Fruit fly (Drosophila melanogaster) whole organism, embryonic: ENCODE results near the gene CG43407.
A peak's percentile ranks its signal among the peaks of the same experiment; 100 is the strongest.

Source experiments
- ATbp ChIP-seq: fragments of 200-800 bp; sonication (Bioruptor generic); optimal IDR thresholded peaks from 2 replicates; lab custom pipeline; 2017; ENCODE audit warnings: missing biosample characterization, mild to moderate bottlenecking, missing genetic modification characterization, missing genetic modification reagents
- Aef1 ChIP-seq: fragments of 200-800 bp; sonication (Bioruptor generic); IDR thresholded peaks from 3 replicates; pipeline ENCODE4 v1.3.6; 2022; ENCODE audit warnings: missing biosample characterization, missing genetic modification characterization
- Asciz ChIP-seq: fragments of 200-800 bp; sonication (Bioruptor generic); optimal IDR thresholded peaks from 2 replicates; lab custom pipeline; 2017; ENCODE audit warnings: missing biosample characterization, mild to moderate bottlenecking, missing genetic modification characterization, missing genetic modification reagents
- CG10462 ChIP-seq: fragments of 200-800 bp; sonication (Bioruptor generic); optimal IDR thresholded peaks from 2 replicates; lab custom pipeline; 2016; ENCODE audit warnings: missing biosample characterization, missing genetic modification characterization
- CG10979 ChIP-seq: fragments of 200-800 bp; sonication (Bioruptor generic); optimal IDR thresholded peaks from 2 replicates; lab custom pipeline; 2018; ENCODE audit warnings: missing biosample characterization, mild to moderate bottlenecking, missing genetic modification characterization, moderate library complexity
- CG11085 ChIP-seq: fragments of 200-800 bp; sonication (Bioruptor generic); IDR thresholded peaks from 2 replicates; pipeline ENCODE4 v1.3.6; 2022; ENCODE audit warnings: missing biosample characterization, missing genetic modification characterization
- CG11456 ChIP-seq: fragments of 200-800 bp; sonication (Bioruptor generic); IDR thresholded peaks from 3 replicates; pipeline ENCODE4 v1.3.6; 2022; ENCODE audit warnings: missing biosample characterization, missing genetic modification characterization
- CG11504 ChIP-seq: fragments of 200-800 bp; sonication (Bioruptor generic); optimal IDR thresholded peaks from 3 replicates; lab custom pipeline; 2019; ENCODE audit warnings: missing biosample characterization, mild to moderate bottlenecking, missing genetic modification characterization, moderate library complexity
- CG12299 ChIP-seq: fragments of 200-800 bp; sonication (Bioruptor generic); optimal IDR thresholded peaks from 2 replicates; lab custom pipeline; 2018; ENCODE audit warnings: missing biosample characterization, mild to moderate bottlenecking, missing genetic modification characterization
- CG12391 ChIP-seq: fragments of 200-800 bp; sonication (Bioruptor generic); optimal IDR thresholded peaks from 3 replicates; lab custom pipeline; 2018; ENCODE audit warnings: missing biosample characterization, mild to moderate bottlenecking, missing genetic modification characterization, moderate library complexity
- CG13624 ChIP-seq: fragments of 200-800 bp; sonication (Bioruptor generic); optimal IDR thresholded peaks from 2 replicates; lab custom pipeline; 2016; ENCODE audit warnings: missing biosample characterization, missing genetic modification characterization
- CG15073 ChIP-seq: fragments of 200-800 bp; sonication (Bioruptor generic); optimal IDR thresholded peaks from 2 replicates; lab custom pipeline; 2016; ENCODE audit warnings: missing biosample characterization, missing genetic modification characterization
- CG15269 ChIP-seq: fragments of 200-800 bp; sonication (Bioruptor generic); optimal IDR thresholded peaks from 2 replicates; lab custom pipeline; 2018; ENCODE audit warnings: missing biosample characterization, mild to moderate bottlenecking, missing genetic modification characterization, moderate library complexity
- CG18476 ChIP-seq: fragments of 200-800 bp; sonication (Bioruptor generic); optimal IDR thresholded peaks from 2 replicates; lab custom pipeline; 2016; ENCODE audit warnings: missing biosample characterization, mild to moderate bottlenecking, missing genetic modification characterization
- CG18764 ChIP-seq: fragments of 200-800 bp; sonication (Bioruptor generic); optimal IDR thresholded peaks from 3 replicates; lab custom pipeline; 2016; ENCODE audit warnings: missing biosample characterization, missing genetic modification characterization
- CG30403 ChIP-seq: fragments of 200-800 bp; sonication (Bioruptor generic); optimal IDR thresholded peaks from 3 replicates; lab custom pipeline; 2016; ENCODE audit warnings: missing biosample characterization, missing genetic modification characterization
- CG31441 ChIP-seq: fragments of 200-800 bp; sonication (Bioruptor generic); IDR thresholded peaks from 2 replicates; pipeline ENCODE4 v1.3.6; 2022; ENCODE audit warnings: missing biosample characterization, missing genetic modification characterization
- CG4404 ChIP-seq: fragments of 200-800 bp; sonication (Bioruptor generic); IDR thresholded peaks from 2 replicates; pipeline ENCODE4 v1.3.6; 2022; ENCODE audit warnings: missing biosample characterization, missing genetic modification characterization
- CG4820 ChIP-seq: fragments of 200-800 bp; sonication (Bioruptor generic); optimal IDR thresholded peaks from 3 replicates; lab custom pipeline; 2016; ENCODE audit warnings: missing biosample characterization, missing genetic modification characterization
- CG7745 ChIP-seq: fragments of 200-800 bp; sonication (Bioruptor generic); optimal IDR thresholded peaks from 2 replicates; lab custom pipeline; 2018; ENCODE audit warnings: missing biosample characterization, mild to moderate bottlenecking, missing genetic modification characterization, moderate library complexity
- CG8765 ChIP-seq: fragments of 200-800 bp; sonication (Bioruptor generic); IDR thresholded peaks from 2 replicates; pipeline ENCODE4 v1.3.6; 2022; ENCODE audit warnings: missing biosample characterization, missing genetic modification characterization
- CG9817 ChIP-seq: fragments of 200-800 bp; sonication (Bioruptor generic); optimal IDR thresholded peaks from 2 replicates; lab custom pipeline; 2018; ENCODE audit warnings: missing biosample characterization, mild to moderate bottlenecking, missing genetic modification characterization, moderate library complexity
- CHES-1-like ChIP-seq: fragments of 200-800 bp; sonication (Bioruptor generic); optimal IDR thresholded peaks from 2 replicates; lab custom pipeline; 2016; ENCODE audit warnings: missing biosample characterization, missing genetic modification characterization
- Doc3 ChIP-seq: fragments of 200-800 bp; sonication (Bioruptor generic); IDR thresholded peaks from 3 replicates; pipeline ENCODE4 v1.3.6; 2022; ENCODE audit warnings: missing biosample characterization, missing genetic modification characterization; ENCODE audit not compliant: partially characterized antibody
- Dp ChIP-seq: fragments of 200-800 bp; sonication (Bioruptor generic); optimal IDR thresholded peaks from 2 replicates; lab custom pipeline; 2018; ENCODE audit warnings: missing biosample characterization, mild to moderate bottlenecking, missing genetic modification characterization, moderate library complexity
- E2f1 ChIP-seq: fragments of 200-800 bp; sonication (Bioruptor generic); IDR thresholded peaks from 2 replicates; pipeline ENCODE4 v1.3.6; 2022; ENCODE audit warnings: missing biosample characterization, missing genetic modification characterization
- HLH54F ChIP-seq: fragments of 200-800 bp; sonication (Bioruptor generic); optimal IDR thresholded peaks from 3 replicates; lab custom pipeline; 2016; ENCODE audit warnings: missing biosample characterization, missing genetic modification characterization
- Hand ChIP-seq: fragments of 200-800 bp; sonication (Bioruptor generic); optimal IDR thresholded peaks from 2 replicates; lab custom pipeline; 2017; ENCODE audit warnings: mild to moderate bottlenecking, missing biosample characterization, missing genetic modification reagents, missing genetic modification characterization
- Med ChIP-seq: fragments of 200-800 bp; sonication (Bioruptor generic); peaks from one replicate; lab custom pipeline; 2016; ENCODE audit warnings: missing biosample characterization, missing genetic modification characterization, mild to moderate bottlenecking, inconsistent platforms, moderate library complexity
- NK7.1 ChIP-seq: fragments of 200-800 bp; sonication (Bioruptor generic); optimal IDR thresholded peaks from 3 replicates; lab custom pipeline; 2016; ENCODE audit warnings: missing biosample characterization, missing genetic modification characterization
- Nf-YB ChIP-seq: fragments of 200-800 bp; sonication (Bioruptor generic); optimal IDR thresholded peaks from 3 replicates; lab custom pipeline; 2019; ENCODE audit warnings: missing biosample characterization, mild to moderate bottlenecking, missing genetic modification characterization, moderate library complexity
- NfI ChIP-seq: fragments of 200-800 bp; sonication (Bioruptor generic); optimal IDR thresholded peaks from 3 replicates; lab custom pipeline; 2018; ENCODE audit warnings: missing biosample characterization, mild to moderate bottlenecking, missing genetic modification characterization, moderate library complexity
- Sry-β ChIP-seq: fragments of 200-800 bp; sonication (Bioruptor generic); optimal IDR thresholded peaks from 2 replicates; lab custom pipeline; 2018; ENCODE audit warnings: missing biosample characterization, mild to moderate bottlenecking, missing genetic modification characterization, moderate library complexity
- Tbp ChIP-seq: fragments of >200 bp; optimal IDR thresholded peaks from 2 replicates; lab custom pipeline; 2018; ENCODE audit warnings: missing biosample characterization, missing genetic modification characterization
- abd-A ChIP-seq: fragments of 200-800 bp; sonication (Bioruptor generic); optimal IDR thresholded peaks from 3 replicates; lab custom pipeline; 2019; ENCODE audit warnings: missing biosample characterization, mild to moderate bottlenecking, missing genetic modification characterization, moderate library complexity
- bsh ChIP-seq, 2 experiments: fragments of 200-800 bp; sonication (Bioruptor generic); optimal IDR thresholded peaks; 2 replicates each; lab custom pipeline; 2017 to 2018; ENCODE audit warnings: mild to moderate bottlenecking in 2 of 2, missing biosample characterization in 2 of 2, missing genetic modification characterization in 2 of 2, moderate library complexity in 1 of 2
- corto ChIP-seq: fragments of 200-800 bp; sonication (Bioruptor generic); optimal IDR thresholded peaks from 2 replicates; lab custom pipeline; 2016; ENCODE audit warnings: missing biosample characterization, mild to moderate bottlenecking, missing genetic modification characterization, moderate library complexity
- disco-r ChIP-seq: fragments of 200-800 bp; sonication (Bioruptor generic); optimal IDR thresholded peaks from 2 replicates; lab custom pipeline; 2016; ENCODE audit warnings: missing biosample characterization, missing genetic modification characterization
- ewg ChIP-seq: fragments of 200-800 bp; sonication (Bioruptor generic); optimal IDR thresholded peaks from 3 replicates; lab custom pipeline; 2017; ENCODE audit warnings: mild to moderate bottlenecking, missing biosample characterization, missing genetic modification reagents, missing genetic modification characterization
- eyg ChIP-seq: fragments of 200-800 bp; sonication (Bioruptor generic); optimal IDR thresholded peaks from 3 replicates; lab custom pipeline; 2016; ENCODE audit warnings: missing biosample characterization, missing genetic modification characterization
- gem ChIP-seq: fragments of 200-800 bp; sonication (Bioruptor generic); optimal IDR thresholded peaks from 2 replicates; lab custom pipeline; 2019; ENCODE audit warnings: missing biosample characterization, mild to moderate bottlenecking, missing genetic modification characterization, moderate library complexity
- jumu ChIP-seq: fragments of 200-800 bp; sonication (Bioruptor generic); optimal IDR thresholded peaks from 3 replicates; lab custom pipeline; 2016; ENCODE audit warnings: missing biosample characterization, missing genetic modification characterization
- luna ChIP-seq: fragments of 200-800 bp; sonication (Bioruptor generic); optimal IDR thresholded peaks from 2 replicates; lab custom pipeline; 2016; ENCODE audit warnings: missing biosample characterization, missing genetic modification characterization
- nerfin-1 ChIP-seq: fragments of 200-800 bp; sonication (Bioruptor generic); optimal IDR thresholded peaks from 3 replicates; lab custom pipeline; 2019; ENCODE audit warnings: missing biosample characterization, mild to moderate bottlenecking, missing genetic modification characterization, moderate library complexity
- row ChIP-seq: fragments of 200-800 bp; sonication (Bioruptor generic); IDR thresholded peaks from 3 replicates; pipeline ENCODE4 v1.3.6; 2022; ENCODE audit warnings: missing biosample characterization, missing genetic modification characterization
- ttk ChIP-seq: fragments of 200-800 bp; sonication (Bioruptor generic); IDR thresholded peaks from 2 replicates; pipeline ENCODE4 v2.1.2; 2022; ENCODE audit warnings: missing biosample characterization, missing genetic modification characterization
- usp ChIP-seq: fragments of >200 bp; optimal IDR thresholded peaks from 2 replicates; lab custom pipeline; 2017; ENCODE audit warnings: missing biosample characterization, missing genetic modification characterization
- vvl ChIP-seq: fragments of 200-800 bp; sonication (Bioruptor generic); IDR thresholded peaks from 2 replicates; pipeline ENCODE4 v1.3.6; 2022; ENCODE audit warnings: missing biosample characterization, missing genetic modification characterization

Gene CG43407

dm6 chr3L:19079798-19080691 is 26.9 kb upstream of the CG43407 start (continued):
- TF ChIP-seq ATbp = no peak
- peak; percentile 14 for TF ChIP-seq HLH54F
- TF ChIP-seq CG4404 (GFP tag; lab: Robert Waterston, UW) = no peak
- peak; percentile 1 for TF ChIP-seq CG9817
- no peak for TF ChIP-seq NK7.1 (GFP tag; lab: Kevin White, UChicago)
- TF ChIP-seq Tbp (GFP tag; lab: Kevin White, UChicago) = no peak
- TF ChIP-seq Hand = no peak
- TF ChIP-seq Nf-YB (GFP tag; lab: Kevin White, UChicago) = no peak
- TF ChIP-seq CG31441 = 0 out of 2 replicates have a peak, but pooled peaks have one; percentile 35
- TF ChIP-seq luna (GFP tag; lab: Kevin White, UChicago) = no peak
- TF ChIP-seq bsh (GFP tag; optimal IDR thresholded peaks at IDR 0.05; lab: Kevin White, UChicago) = peak; percentile 7 to 47
- TF ChIP-seq CHES-1-like (GFP tag; lab: Kevin White, UChicago) = peak; percentile 46
- peak; percentile 68 for TF ChIP-seq CG11504
- TF ChIP-seq CG15269 = peak; percentile 38
- no peak for TF ChIP-seq nerfin-1
- TF ChIP-seq CG18764 (GFP tag; lab: Kevin White, UChicago) = no peak
- TF ChIP-seq corto = no peak
- TF ChIP-seq Sry-β (GFP tag; lab: Kevin White, UChicago) = no peak
- peak; percentile 14 for TF ChIP-seq NfI (GFP tag; lab: Kevin White, UChicago)
- TF ChIP-seq CG15073 (GFP tag; lab: Kevin White, UChicago) = no peak
- no peak for TF ChIP-seq CG12299 (tag; lab: Kevin White, UChicago)
- TF ChIP-seq CG7745 (tag; lab: Kevin White, UChicago) = no peak
- TF ChIP-seq CG10462 (GFP tag; lab: Kevin White, UChicago) = no peak
- no peak for TF ChIP-seq usp (GFP tag; lab: Kevin White, UChicago)
- TF ChIP-seq ttk (GFP tag; lab: Robert Waterston, UW) = no peak
- TF ChIP-seq CG4820 = peak; percentile 1
- TF ChIP-seq CG11085 (GFP tag; lab: Robert Waterston, UW) = no peak
- peak; percentile 11 for TF ChIP-seq jumu (GFP tag; lab: Kevin White, UChicago)
- peak; percentile 26 for TF ChIP-seq abd-A
- TF ChIP-seq CG8765 (GFP tag; lab: Robert Waterston, UW) = no peak
- TF ChIP-seq E2f1 (GFP tag; lab: Robert Waterston, UW) = no peak
- 0 out of 2 replicates have a peak, but pooled peaks have one; percentile 11 for TF ChIP-seq vvl (GFP tag; lab: Robert Waterston, UW)
- TF ChIP-seq gem (tag; lab: Kevin White, UChicago) = peak; percentile 66
- TF ChIP-seq Asciz (GFP tag; lab: Kevin White, UChicago) = no peak
- peak; percentile 76 for TF ChIP-seq Med (GFP tag; lab: Kevin White, UChicago)
- no peak for TF ChIP-seq Dp
- TF ChIP-seq Doc3 (GFP tag; lab: Robert Waterston, UW) = no peak
- TF ChIP-seq CG12391 (tag; lab: Kevin White, UChicago) = peak; percentile 17
- TF ChIP-seq CG10979 = peak; percentile 12
- peak; percentile 56 for TF ChIP-seq CG30403 (GFP tag; lab: Kevin White, UChicago)
- TF ChIP-seq eyg = peak; percentile 38
- no peak for TF ChIP-seq CG13624 (GFP tag; lab: Kevin White, UChicago)
- peak; percentile 4 for TF ChIP-seq ewg (GFP tag; lab: Kevin White, UChicago)
- peak; percentile 34 for TF ChIP-seq disco-r
- TF ChIP-seq CG18476 (GFP tag; lab: Kevin White, UChicago) = no peak
- peak; percentile 45; the same call in 2 of the 3 replicates for TF ChIP-seq row (GFP tag; lab: Robert Waterston, UW)
- TF ChIP-seq CG11456 (GFP tag; lab: Robert Waterston, UW) = peak; percentile 64; the same call in 1 of the 3 replicates
- no peak for TF ChIP-seq Aef1 (GFP tag; lab: Robert Waterston, UW)
